Worm (Caenorhabditis elegans) whole organism, mixed stage, embryonic: Measurements from ENCODE around the gene R03A10.5.

Source experiments
- lsy-2 ChIP-seq: fragments of 150-350 bp; optimal IDR thresholded peaks from 2 replicates; lab custom pipeline; 2014; ENCODE audit warnings: missing biosample characterization, missing genetic modification characterization
- pha-4 ChIP-seq: fragments of 150-350 bp; optimal IDR thresholded peaks from 2 replicates; lab custom pipeline; 2018; ENCODE audit warnings: missing biosample characterization, missing genetic modification reagents, missing genetic modification characterization
- snpc-4 ChIP-seq: fragments of 150-350 bp; optimal IDR thresholded peaks from 2 replicates; lab custom pipeline; 2014; ENCODE audit warnings: missing biosample characterization, missing genetic modification characterization
- ztf-11 ChIP-seq: fragments of 150-350 bp; optimal IDR thresholded peaks from 2 replicates; lab custom pipeline; 2014; ENCODE audit warnings: missing biosample characterization, missing genetic modification characterization

DNA sequence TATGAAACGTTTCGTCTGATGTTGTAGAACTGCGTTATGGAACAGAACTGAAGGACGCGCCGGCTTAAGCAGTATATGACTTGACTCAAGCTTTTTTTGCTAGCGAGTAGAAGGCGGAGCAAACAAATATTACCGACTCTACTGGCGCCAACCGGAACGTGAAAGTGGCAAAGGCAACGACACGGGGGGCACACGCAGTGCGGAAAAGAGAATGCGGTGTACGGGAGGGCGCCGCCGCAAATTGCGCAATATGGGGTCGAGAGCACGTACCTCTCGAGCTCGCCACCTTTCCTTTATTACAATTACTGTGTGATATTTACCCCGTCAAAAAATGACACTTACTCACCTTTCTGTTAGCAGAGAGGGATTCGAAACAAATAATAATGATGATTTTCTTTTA lies 31.3 kb upstream of the R03A10.5 start, which contains the start of gene pqn-36:
- TF ChIP-seq pha-4 (tag; lab: Kevin White, UChicago) (no peak), ztf-11 (tag; lab: Kevin White, UChicago) (no peak), lsy-2 (tag; lab: Kevin White, UChicago) (no peak), snpc-4 (no peak)
